Fruit fly (Drosophila melanogaster) whole organism, embryonic: ENCODE measurements around the gene Efhc1.1.
A peak's percentile ranks its signal among the peaks of the same experiment; 100 is the strongest.

Experiments
- Awh ChIP-seq: fragments of 200-800 bp; sonication (Bioruptor generic); IDR thresholded peaks from 2 replicates; pipeline ENCODE4, ENCODE4 v1.3.6; 2022; ENCODE audit warnings: missing biosample characterization, missing genetic modification characterization
- CG10543 ChIP-seq: fragments of 200-800 bp; sonication (Bioruptor generic); optimal IDR thresholded peaks from 3 replicates; lab custom pipeline; 2017; ENCODE audit warnings: missing biosample characterization, mild to moderate bottlenecking, missing genetic modification characterization, moderate library complexity
- CG11093 ChIP-seq: fragments of 200-800 bp; sonication (Bioruptor generic); IDR thresholded peaks from 3 replicates; pipeline ENCODE4 v1.3.6; 2022; ENCODE audit warnings: missing biosample characterization, missing genetic modification characterization
- CG12659 ChIP-seq: fragments of 200-800 bp; sonication (Bioruptor generic); optimal IDR thresholded peaks from 3 replicates; lab custom pipeline; 2017; ENCODE audit warnings: mild to moderate bottlenecking, missing biosample characterization, missing genetic modification reagents, missing genetic modification characterization
- CG13287 ChIP-seq: fragments of 200-800 bp; sonication (Bioruptor generic); IDR thresholded peaks from 2 replicates; pipeline ENCODE4 v1.3.6; 2022; ENCODE audit warnings: missing biosample characterization, missing genetic modification characterization; ENCODE audit not compliant: partially characterized antibody
- CG13894 ChIP-seq: fragments of 200-800 bp; sonication (Bioruptor generic); optimal IDR thresholded peaks from 3 replicates; lab custom pipeline; 2018; ENCODE audit warnings: missing biosample characterization, mild to moderate bottlenecking, missing genetic modification characterization, moderate library complexity
- CG18764 ChIP-seq: fragments of 200-800 bp; sonication (Bioruptor generic); optimal IDR thresholded peaks from 3 replicates; lab custom pipeline; 2016; ENCODE audit warnings: missing biosample characterization, missing genetic modification characterization
- CG32767 ChIP-seq: fragments of 200-800 bp; sonication (Bioruptor generic); IDR thresholded peaks from 2 replicates; pipeline ENCODE4 v1.3.6; 2022; ENCODE audit warnings: missing biosample characterization, missing genetic modification characterization
- CG3847 ChIP-seq: fragments of 200-800 bp; sonication (Bioruptor generic); IDR thresholded peaks from 2 replicates; pipeline ENCODE4 v1.3.6; 2022; ENCODE audit warnings: missing biosample characterization, missing genetic modification characterization
- CG43689 ChIP-seq: fragments of 200-800 bp; sonication (Bioruptor generic); IDR thresholded peaks from 2 replicates; pipeline ENCODE4 v1.3.6; 2022; ENCODE audit warnings: missing biosample characterization, missing genetic modification characterization
- CG7556 ChIP-seq: fragments of 200-800 bp; sonication (Bioruptor generic); optimal IDR thresholded peaks from 2 replicates; lab custom pipeline; 2017; ENCODE audit warnings: missing biosample characterization, mild to moderate bottlenecking, missing genetic modification characterization
- CG8359 ChIP-seq: fragments of 200-800 bp; sonication (Bioruptor generic); optimal IDR thresholded peaks from 2 replicates; lab custom pipeline; 2017; ENCODE audit warnings: missing biosample characterization, mild to moderate bottlenecking, missing genetic modification characterization, borderline replicate concordance
- CG9876 ChIP-seq: fragments of 200-800 bp; sonication (Bioruptor generic); optimal IDR thresholded peaks from 2 replicates; lab custom pipeline; 2016; ENCODE audit warnings: missing biosample characterization, missing genetic modification characterization
- CHES-1-like ChIP-seq: fragments of 200-800 bp; sonication (Bioruptor generic); optimal IDR thresholded peaks from 2 replicates; lab custom pipeline; 2016; ENCODE audit warnings: missing biosample characterization, missing genetic modification characterization
- CrebB ChIP-seq: fragments of 200-800 bp; sonication (Bioruptor generic); optimal IDR thresholded peaks from 3 replicates; lab custom pipeline; 2018; ENCODE audit warnings: missing biosample characterization, mild to moderate bottlenecking, missing genetic modification characterization
- Dbx ChIP-seq: fragments of 200-800 bp; sonication (Bioruptor generic); IDR thresholded peaks from 3 replicates; pipeline ENCODE4 v1.3.6; 2022; ENCODE audit warnings: missing biosample characterization, missing genetic modification characterization
- Dip2 ChIP-seq: fragments of 200-800 bp; sonication (Bioruptor generic); IDR thresholded peaks from 2 replicates; pipeline ENCODE4 v1.3.6; 2022; ENCODE audit warnings: missing biosample characterization, missing genetic modification characterization
- Doc3 ChIP-seq: fragments of 200-800 bp; sonication (Bioruptor generic); IDR thresholded peaks from 3 replicates; pipeline ENCODE4 v1.3.6; 2022; ENCODE audit warnings: missing biosample characterization, missing genetic modification characterization; ENCODE audit not compliant: partially characterized antibody
- ERR ChIP-seq: fragments of 200-800 bp; sonication (Bioruptor generic); optimal IDR thresholded peaks from 2 replicates; lab custom pipeline; 2016; ENCODE audit warnings: missing biosample characterization, missing genetic modification characterization
- HLH3B ChIP-seq: fragments of 200-800 bp; sonication (Bioruptor generic); IDR thresholded peaks from 2 replicates; pipeline ENCODE4 v1.3.6; 2022; ENCODE audit warnings: missing biosample characterization, missing genetic modification characterization
- Hmx ChIP-seq: fragments of 200-800 bp; sonication (Bioruptor generic); optimal IDR thresholded peaks from 2 replicates; lab custom pipeline; 2016; ENCODE audit warnings: missing biosample characterization, missing genetic modification characterization
- Hr51 ChIP-seq, 2 experiments: fragments of 200-800 bp; sonication (Bioruptor generic); optimal IDR thresholded peaks; 2 replicates in 1 of 2; 3 replicates in 1 of 2; lab custom pipeline; 2016 to 2018; ENCODE audit warnings: missing biosample characterization in 2 of 2, missing genetic modification characterization in 2 of 2, mild to moderate bottlenecking in 1 of 2, moderate library complexity in 1 of 2
- Hr78 ChIP-seq, 2 experiments: fragments of 200-800 bp in 1 of 2; fragments of >200 bp in 1 of 2; sonication (Bioruptor generic) in 1 of 2; optimal IDR thresholded peaks; 2 replicates each; lab custom pipeline; 2017 to 2019; ENCODE audit warnings: missing biosample characterization in 2 of 2, missing genetic modification characterization in 2 of 2, mild to moderate bottlenecking in 1 of 2, moderate library complexity in 1 of 2
- Max ChIP-seq: fragments of 200-800 bp; sonication (Bioruptor generic); optimal IDR thresholded peaks from 2 replicates; lab custom pipeline; 2016; ENCODE audit warnings: missing biosample characterization, mild to moderate bottlenecking, missing genetic modification characterization
- PHDP ChIP-seq: fragments of 200-800 bp; sonication (Bioruptor generic); optimal IDR thresholded peaks from 3 replicates; lab custom pipeline; 2018; ENCODE audit warnings: missing biosample characterization, mild to moderate bottlenecking, missing genetic modification characterization, moderate library complexity
- Sry-β ChIP-seq: fragments of 200-800 bp; sonication (Bioruptor generic); optimal IDR thresholded peaks from 2 replicates; lab custom pipeline; 2018; ENCODE audit warnings: missing biosample characterization, mild to moderate bottlenecking, missing genetic modification characterization, moderate library complexity
- Ssrp ChIP-seq: fragments of 200-800 bp; sonication (Bioruptor generic); optimal IDR thresholded peaks from 2 replicates; lab custom pipeline; 2018; ENCODE audit warnings: missing biosample characterization, mild to moderate bottlenecking, missing genetic modification characterization, moderate library complexity
- Xrp1 ChIP-seq: fragments of 200-800 bp; sonication (Bioruptor generic); IDR thresholded peaks from 2 replicates; pipeline ENCODE4 v1.3.6; 2022; ENCODE audit warnings: missing biosample characterization, missing genetic modification characterization
- YL-1 ChIP-seq: fragments of 200-800 bp; sonication (Bioruptor generic); optimal IDR thresholded peaks from 3 replicates; lab custom pipeline; 2017; ENCODE audit warnings: missing biosample characterization, mild to moderate bottlenecking, missing genetic modification characterization
- chinmo ChIP-seq: fragments of 200-800 bp; sonication (Bioruptor generic); IDR thresholded peaks from 4 replicates; pipeline ENCODE4 v1.3.6; 2022; ENCODE audit warnings: missing biosample characterization, missing genetic modification characterization; ENCODE audit not compliant: partially characterized antibody
- da ChIP-seq: fragments of 200-800 bp; sonication (Bioruptor generic); optimal IDR thresholded peaks from 2 replicates; lab custom pipeline; 2016; ENCODE audit warnings: missing biosample characterization, missing genetic modification characterization
- danr ChIP-seq: fragments of 200-800 bp; sonication (Bioruptor generic); IDR thresholded peaks from 2 replicates; pipeline ENCODE4 v1.3.6; 2022; ENCODE audit warnings: missing biosample characterization, missing genetic modification characterization
- emc ChIP-seq: fragments of 200-800 bp; sonication (Bioruptor generic); optimal IDR thresholded peaks from 2 replicates; lab custom pipeline; 2016; ENCODE audit warnings: missing biosample characterization, missing genetic modification characterization
- grn ChIP-seq: fragments of 200-800 bp; sonication (Bioruptor generic); optimal IDR thresholded peaks from 3 replicates; lab custom pipeline; 2017; ENCODE audit warnings: missing biosample characterization, missing genetic modification characterization
- klu ChIP-seq: fragments of 200-800 bp; sonication (Bioruptor generic); IDR thresholded peaks from 2 replicates; pipeline ENCODE4 v1.3.6; 2022; ENCODE audit warnings: missing biosample characterization, missing genetic modification characterization
- knrl ChIP-seq: fragments of 200-800 bp; sonication (Bioruptor generic); IDR thresholded peaks from 3 replicates; pipeline ENCODE4 v1.3.6; 2022; ENCODE audit warnings: missing biosample characterization, missing genetic modification characterization; ENCODE audit not compliant: partially characterized antibody
- mam ChIP-seq: fragments of 200-800 bp; sonication (Bioruptor generic); optimal IDR thresholded peaks from 3 replicates; lab custom pipeline; 2016; ENCODE audit warnings: missing biosample characterization, missing genetic modification characterization
- nau ChIP-seq: fragments of 200-800 bp; sonication (Bioruptor generic); optimal IDR thresholded peaks from 3 replicates; lab custom pipeline; 2017; ENCODE audit warnings: missing biosample characterization, mild to moderate bottlenecking, missing genetic modification characterization, missing genetic modification reagents
- otp ChIP-seq: fragments of 200-800 bp; sonication (Bioruptor generic); IDR thresholded peaks from 3 replicates; pipeline ENCODE4, ENCODE4 v1.3.6; 2022; ENCODE audit warnings: missing biosample characterization, missing genetic modification characterization
- p53 ChIP-seq: fragments of 200-800 bp; sonication (Bioruptor generic); optimal IDR thresholded peaks from 2 replicates; lab custom pipeline; 2016; ENCODE audit warnings: missing biosample characterization, missing genetic modification characterization
- pho ChIP-seq: fragments of 200-800 bp; sonication (Bioruptor generic); optimal IDR thresholded peaks from 2 replicates; lab custom pipeline; 2016; ENCODE audit warnings: missing biosample characterization, missing genetic modification characterization
- prd ChIP-seq, 3 experiments: fragments of >200 bp in 2 of 3; fragments of 200-800 bp in 1 of 3; sonication (Bioruptor generic) in 1 of 3; optimal IDR thresholded peaks in 2 of 3; IDR thresholded peaks in 1 of 3; 2 replicates in 2 of 3; 3 replicates in 1 of 3; pipeline versions ENCODE4 v1.3.6 to Lab custom; 2017 to 2022; ENCODE audit warnings: missing biosample characterization in 1 of 3, missing genetic modification characterization in 1 of 3
- psq ChIP-seq: fragments of 200-800 bp; sonication (Bioruptor generic); optimal IDR thresholded peaks from 2 replicates; lab custom pipeline; 2017; ENCODE audit warnings: missing biosample characterization, missing genetic modification characterization
- sd ChIP-seq: fragments of 200-800 bp; sonication (Bioruptor generic); optimal IDR thresholded peaks from 3 replicates; lab custom pipeline; 2018; ENCODE audit warnings: missing biosample characterization, mild to moderate bottlenecking, missing genetic modification characterization, moderate library complexity
- shn ChIP-seq: fragments of 200-800 bp; sonication (Bioruptor generic); optimal IDR thresholded peaks from 3 replicates; lab custom pipeline; 2016; ENCODE audit warnings: missing biosample characterization, missing genetic modification characterization
- sisA ChIP-seq: fragments of 200-800 bp; sonication (Bioruptor generic); IDR thresholded peaks from 2 replicates; pipeline ENCODE4 v1.3.6; 2022; ENCODE audit warnings: missing biosample characterization, missing genetic modification characterization
- stc ChIP-seq: fragments of 200-800 bp; sonication (Bioruptor generic); IDR thresholded peaks from 2 replicates; pipeline ENCODE4 v1.3.6; 2022; ENCODE audit warnings: missing biosample characterization, missing genetic modification characterization
- wor ChIP-seq: fragments of 200-800 bp; sonication (Bioruptor generic); IDR thresholded peaks from 2 replicates; pipeline ENCODE4 v1.3.6; 2022; ENCODE audit warnings: missing biosample characterization, missing genetic modification characterization
- zf30C ChIP-seq: fragments of 200-800 bp; sonication (Bioruptor generic); optimal IDR thresholded peaks from 3 replicates; lab custom pipeline; 2018; ENCODE audit warnings: missing biosample characterization, mild to moderate bottlenecking, missing genetic modification characterization

Efhc1.1 gene

DNA sequence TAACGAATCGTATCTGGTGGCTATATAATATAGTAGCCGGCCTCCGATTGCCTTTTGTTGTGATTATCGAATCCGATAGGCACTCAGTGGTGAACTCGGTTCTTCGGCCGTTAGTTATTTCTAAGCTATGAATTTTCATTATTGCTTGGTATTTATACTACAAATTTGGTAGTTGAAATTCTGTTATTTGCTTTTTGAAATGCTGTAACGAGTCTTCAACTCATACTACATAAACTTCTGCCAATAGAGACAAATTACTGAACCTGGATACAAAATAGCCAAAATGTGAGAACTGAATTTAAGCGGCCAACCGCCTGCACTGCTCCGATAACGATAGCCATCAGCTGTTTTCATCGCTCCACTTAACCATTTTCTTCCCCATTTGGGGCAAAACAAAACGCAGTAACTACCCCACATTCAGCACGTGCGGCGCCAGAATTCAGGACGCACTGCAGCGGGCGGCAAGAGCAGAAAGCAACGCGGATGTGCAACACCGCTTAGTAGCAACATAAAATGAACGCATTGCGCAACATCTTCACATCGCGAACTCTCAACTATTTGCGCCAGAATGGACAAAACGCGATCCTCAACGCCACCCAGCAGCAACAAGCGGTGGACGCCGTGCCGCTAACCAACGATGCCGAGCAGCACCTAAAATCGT lies 44.5 kb downstream of the Efhc1.1 start, which contains the start of the genes CG11679 and CG8206 (continued):
- TF ChIP-seq Sry-β: peak; percentile 96
- no peak for TF ChIP-seq danr (GFP tag; lab: Robert Waterston, UW)
- TF ChIP-seq CrebB (tag; lab: Kevin White, UChicago): no peak
- peak; percentile 66 for TF ChIP-seq mam (GFP tag; lab: Kevin White, UChicago)
- TF ChIP-seq prd (optimal IDR thresholded peaks at IDR 0.05; lab: Kevin White, UChicago): no peak
- peak; percentile 47; the same call in 1 of the 3 replicates for TF ChIP-seq prd (GFP tag; IDR thresholded peaks at IDR 0.05; lab: Robert Waterston, UW)
- TF ChIP-seq HLH3B: 0 out of 2 replicates have a peak, but pooled peaks have one; percentile 10
- peak; percentile 34 for TF ChIP-seq CG10543 (GFP tag; lab: Kevin White, UChicago)
- no peak for TF ChIP-seq Ssrp
- no peak for TF ChIP-seq CG18764
- TF ChIP-seq CG43689 (GFP tag; lab: Robert Waterston, UW): no peak
- no peak for TF ChIP-seq wor (GFP tag; lab: Robert Waterston, UW)
- TF ChIP-seq emc: no peak
- TF ChIP-seq CG12659 (GFP tag; lab: Kevin White, UChicago): peak; percentile 2
- TF ChIP-seq p53 (GFP tag; lab: Kevin White, UChicago): no peak
- peak; percentile 28; the same call in 1 of the 3 replicates for TF ChIP-seq CG11093 (GFP tag; lab: Robert Waterston, UW)
- no peak for TF ChIP-seq stc (GFP tag; lab: Robert Waterston, UW)
- no peak for TF ChIP-seq ERR (GFP tag; lab: Kevin White, UChicago)
- peak; percentile 24 for TF ChIP-seq Max (GFP tag; lab: Kevin White, UChicago)
- TF ChIP-seq pho (GFP tag; lab: Kevin White, UChicago): peak; percentile 18
- TF ChIP-seq psq (GFP tag; lab: Kevin White, UChicago): no peak
- peak; percentile 45 for TF ChIP-seq CG13287 (GFP tag; lab: Robert Waterston, UW)
- TF ChIP-seq CG7556 (GFP tag; lab: Kevin White, UChicago): no peak
- no peak for TF ChIP-seq CG8359 (GFP tag; lab: Kevin White, UChicago)
- TF ChIP-seq shn: peak; percentile 52
- TF ChIP-seq Dip2 (GFP tag; lab: Robert Waterston, UW): no peak
- TF ChIP-seq sisA (GFP tag; lab: Robert Waterston, UW): no peak
- TF ChIP-seq Hr51 (GFP tag; optimal IDR thresholded peaks at IDR 0.05; lab: Kevin White, UChicago): no peak
- no peak for TF ChIP-seq CG9876 (GFP tag; lab: Kevin White, UChicago)
- peak; percentile 41; the same call in 1 of the 2 replicates for TF ChIP-seq Xrp1
- TF ChIP-seq Dbx (GFP tag; lab: Robert Waterston, UW): no peak
- peak; percentile 42 for TF ChIP-seq YL-1
- no peak for TF ChIP-seq nau (GFP tag; lab: Kevin White, UChicago)
- peak; percentile 6 for TF ChIP-seq CG13894
- TF ChIP-seq Awh: no peak
- TF ChIP-seq Hr78 (GFP tag; optimal IDR thresholded peaks at IDR 0.05; lab: Kevin White, UChicago): no peak
- TF ChIP-seq CHES-1-like (GFP tag; lab: Kevin White, UChicago): peak; percentile 54
- TF ChIP-seq klu: peak; percentile 19; the same call in 1 of the 2 replicates
- peak; percentile 13 for TF ChIP-seq PHDP (tag; lab: Kevin White, UChicago)
- no peak for TF ChIP-seq Hmx
- TF ChIP-seq otp (GFP tag; lab: Robert Waterston, UW): no peak
- 0 out of 2 replicates have a peak, but pooled peaks have one; percentile 24 for TF ChIP-seq CG3847 (GFP tag; lab: Robert Waterston, UW)
- no peak for TF ChIP-seq grn
- no peak for TF ChIP-seq zf30C (GFP tag; lab: Kevin White, UChicago)
- TF ChIP-seq Doc3 (GFP tag; lab: Robert Waterston, UW): no peak
- no peak for TF ChIP-seq da (GFP tag; lab: Kevin White, UChicago)
- 0 out of 4 replicates have a peak, but pooled peaks have one; percentile 44 for TF ChIP-seq chinmo (GFP tag; lab: Robert Waterston, UW)
- no peak for TF ChIP-seq CG32767 (GFP tag; lab: Robert Waterston, UW)
- TF ChIP-seq knrl (GFP tag; lab: Robert Waterston, UW): peak; percentile 32; the same call in 1 of the 3 replicates
- no peak for TF ChIP-seq sd (tag; lab: Kevin White, UChicago)
